Fruit fly (Drosophila melanogaster): ENCODE results near the gene Ccp84Aa.

- TF ChIP-seq gl (tag; optimal IDR thresholded peaks at IDR 0.05) = no peak
- TF ChIP-seq CG13204 (GFP tag; optimal IDR thresholded peaks at IDR 0.05) = no peak
- no peak for TF ChIP-seq EcR (GFP tag; optimal IDR thresholded peaks at IDR 0.05)
- TF ChIP-seq CG9948 (tag; optimal IDR thresholded peaks at IDR 0.05) = no peak
- TF ChIP-seq rn (GFP tag; IDR thresholded peaks at IDR 0.05) = no peak
- no peak for TF ChIP-seq CG14655 (GFP tag; optimal IDR thresholded peaks at IDR 0.05)
- TF ChIP-seq CG32121 (GFP tag; IDR thresholded peaks at IDR 0.05) = no peak
Observed at dm6 chr3R:6665117-6665654, 38.7 kb upstream of the Ccp84Aa start.
